Worm (Caenorhabditis elegans): ENCODE results near the gene apc-17.
A peak's percentile ranks its signal among the peaks of the same experiment; 100 is the strongest.

apc-17 gene

ce11 chrII:11157660-11158059, 49.7 kb downstream of the apc-17 start (continued):
- TF ChIP-seq B0336.3 (GFP tag; IDR thresholded peaks at IDR 0.05) (peak; percentile 37; the same call in 1 of the 2 replicates), T26A5.8 (tag; optimal IDR thresholded peaks at IDR 0.05) (no peak), akir-1 (GFP tag; optimal IDR thresholded peaks at IDR 0.05) (no peak), sptf-2 (GFP tag; optimal IDR thresholded peaks at IDR 0.05) (no peak), lin-35 (GFP tag; optimal IDR thresholded peaks at IDR 0.05) (peak in 1 of 3 experiments; percentile 19), mcd-1 (GFP tag; IDR thresholded peaks at IDR 0.05) (peak; percentile 69), D2030.7 (GFP tag; IDR thresholded peaks at IDR 0.05) (peak; percentile 59; the same call in 1 of the 2 replicates), F37B4.10 (GFP tag; IDR thresholded peaks at IDR 0.05) (no peak), K11D2.4 (GFP tag; IDR thresholded peaks at IDR 0.05) (0 out of 2 replicates have a peak, but pooled peaks have one; percentile 46), Y95B8A.8 (GFP tag; IDR thresholded peaks at IDR 0.05) (0 out of 2 replicates have a peak, but pooled peaks have one; percentile 47), dpff-1 (tag; optimal IDR thresholded peaks at IDR 0.05) (no peak), nhr-120 (GFP tag; IDR thresholded peaks at IDR 0.05) (no peak), nhr-80 (tag; optimal IDR thresholded peaks at IDR 0.05) (peak; percentile 39), madf-6 (GFP tag; IDR thresholded peaks at IDR 0.05) (peak; percentile 58), attf-6 (GFP tag; IDR thresholded peaks at IDR 0.05) (0 out of 2 replicates have a peak, but pooled peaks have one; percentile 22), zim-3 (tag; optimal IDR thresholded peaks at IDR 0.05) (no peak), efl-1 (GFP tag; optimal IDR thresholded peaks at IDR 0.05) (no peak), nfya-1 (tag; optimal IDR thresholded peaks at IDR 0.05; ENCODE audit: borderline replicate concordance, insufficient read depth) (no peak), snpc-4 (GFP tag; optimal IDR thresholded peaks at IDR 0.05) (peak; percentile 36), snpc-4 (tag; optimal IDR thresholded peaks at IDR 0.05) (peak; percentile 10 to 83 (median 71)), ceh-91 (GFP tag; IDR thresholded peaks at IDR 0.05) (no peak), unc-62 (GFP tag; optimal IDR thresholded peaks at IDR 0.05) (no peak), ceh-27 (GFP tag; optimal IDR thresholded peaks at IDR 0.05) (peak; percentile 19), C17E4.6 (GFP tag; IDR thresholded peaks at IDR 0.05) (peak; percentile 51; the same call in 1 of the 2 replicates), C06A6.2 (GFP tag; conservative IDR thresholded peaks at IDR 0.05) (no peak), ceh-58 (GFP tag; IDR thresholded peaks at IDR 0.05) (no peak), unc-130 (GFP tag; optimal IDR thresholded peaks at IDR 0.05) (peak; percentile 4), him-1 (tag; optimal IDR thresholded peaks at IDR 0.05) (peak; percentile 84), fkh-3 (tag; optimal IDR thresholded peaks at IDR 0.05) (peak; percentile 3), Y53F4B.3 (GFP tag; IDR thresholded peaks at IDR 0.05) (0 out of 2 replicates have a peak, but pooled peaks have one; percentile 25), F33H1.4 (GFP tag; IDR thresholded peaks at IDR 0.05) (peak; percentile 60), K12H6.12 (tag; optimal IDR thresholded peaks at IDR 0.05) (no peak), ZK185.1 (tag; optimal IDR thresholded peaks at IDR 0.05; ENCODE audit: poor library complexity, severe bottlenecking) (peak; percentile 85), mel-28 (tag; optimal IDR thresholded peaks at IDR 0.05; ENCODE audit: borderline replicate concordance) (no peak), madf-8 (GFP tag; conservative IDR thresholded peaks at IDR 0.05) (peak; percentile 19; the same call in 1 of the 2 replicates), hrde-1 (tag; optimal IDR thresholded peaks at IDR 0.05; ENCODE audit: borderline replicate concordance) (peak; percentile 58), ztf-25 (GFP tag; IDR thresholded peaks at IDR 0.05) (peak; percentile 89; the same call in 1 of the 2 replicates), mxl-1 (tag; optimal IDR thresholded peaks at IDR 0.05) (peak; percentile 82), F10E7.11 (tag; optimal IDR thresholded peaks at IDR 0.05) (no peak), hlh-12 (tag; optimal IDR thresholded peaks at IDR 0.05) (peak; percentile 28), pbrm-1 (GFP tag; IDR thresholded peaks at IDR 0.05) (peak; percentile 72), let-607 (tag; optimal IDR thresholded peaks at IDR 0.05) (peak in 1 of 2 experiments; percentile 33), bed-1 (GFP tag; IDR thresholded peaks at IDR 0.05) (no peak), ekl-4 (GFP tag; IDR thresholded peaks at IDR 0.05) (peak; percentile 59; the same call in 1 of the 2 replicates), madf-10 (tag; optimal IDR thresholded peaks at IDR 0.05) (no peak), dpl-1 (GFP tag; optimal IDR thresholded peaks at IDR 0.05) (no peak), F49E8.2 (tag; optimal IDR thresholded peaks at IDR 0.05; ENCODE audit: insufficient read depth) (peak; percentile 32), madf-3 (GFP tag; IDR thresholded peaks at IDR 0.05) (no peak)

Data from whole organism, young adult.